Fruit fly (Drosophila melanogaster) whole organism, embryonic: ENCODE results near the gene CG11975.
A peak's percentile ranks its signal among the peaks of the same experiment; 100 is the strongest.

Experiments
- Ada2b ChIP-seq: fragments of 200-800 bp; sonication (Bioruptor generic); IDR thresholded peaks from 2 replicates; pipeline ENCODE4 v1.3.6; 2022; ENCODE audit warnings: missing biosample characterization, missing genetic modification characterization
- Blimp-1 ChIP-seq: fragments of 200-800 bp; sonication (Bioruptor generic); optimal IDR thresholded peaks from 3 replicates; lab custom pipeline; 2018; ENCODE audit warnings: missing biosample characterization, missing genetic modification characterization, mild to moderate bottlenecking, moderate library complexity, missing genetic modification reagents
- CG11723 ChIP-seq: fragments of 200-800 bp; sonication (Bioruptor generic); optimal IDR thresholded peaks from 2 replicates; lab custom pipeline; 2017; ENCODE audit warnings: missing biosample characterization, mild to moderate bottlenecking, missing genetic modification characterization
- CG13123 ChIP-seq: fragments of 200-800 bp; sonication (Bioruptor generic); optimal IDR thresholded peaks from 2 replicates; lab custom pipeline; 2016; ENCODE audit warnings: missing biosample characterization, missing genetic modification characterization
- CG15269 ChIP-seq: fragments of 200-800 bp; sonication (Bioruptor generic); optimal IDR thresholded peaks from 2 replicates; lab custom pipeline; 2018; ENCODE audit warnings: missing biosample characterization, mild to moderate bottlenecking, missing genetic modification characterization, moderate library complexity
- CG15601 ChIP-seq: fragments of 200-800 bp; sonication (Bioruptor generic); optimal IDR thresholded peaks from 3 replicates; lab custom pipeline; 2019; ENCODE audit warnings: missing biosample characterization, mild to moderate bottlenecking, missing genetic modification characterization, moderate library complexity
- CG1647 ChIP-seq: fragments of 200-800 bp; sonication (Bioruptor generic); optimal IDR thresholded peaks from 3 replicates; lab custom pipeline; 2016; ENCODE audit warnings: missing biosample characterization, missing genetic modification characterization
- CG16813 ChIP-seq: fragments of 200-800 bp; sonication (Bioruptor generic); IDR thresholded peaks from 3 replicates; pipeline ENCODE4 v1.3.6; 2022; ENCODE audit warnings: missing biosample characterization, missing genetic modification characterization; ENCODE audit not compliant: partially characterized antibody
- CG17361 ChIP-seq: fragments of 200-800 bp; sonication (Bioruptor generic); IDR thresholded peaks from 3 replicates; pipeline ENCODE4 v1.3.6; 2022; ENCODE audit warnings: missing biosample characterization, missing genetic modification characterization
- CG17568 ChIP-seq: fragments of 200-800 bp; sonication (Bioruptor generic); optimal IDR thresholded peaks from 2 replicates; lab custom pipeline; 2018; ENCODE audit warnings: missing biosample characterization, mild to moderate bottlenecking, missing genetic modification characterization, moderate library complexity
- CG1832 ChIP-seq: fragments of 200-800 bp; sonication (Bioruptor generic); optimal IDR thresholded peaks from 2 replicates; lab custom pipeline; 2017; ENCODE audit warnings: missing biosample characterization, mild to moderate bottlenecking, missing genetic modification characterization, inconsistent platforms
- CG34376 ChIP-seq: fragments of 200-800 bp; sonication (Bioruptor generic); optimal IDR thresholded peaks from 2 replicates; lab custom pipeline; 2018; ENCODE audit warnings: missing biosample characterization, mild to moderate bottlenecking, missing genetic modification characterization
- CG3838 ChIP-seq: fragments of 200-800 bp; sonication (Bioruptor generic); optimal IDR thresholded peaks from 3 replicates; lab custom pipeline; 2016; ENCODE audit warnings: missing biosample characterization, missing genetic modification characterization
- CG4282 ChIP-seq: fragments of 200-800 bp; sonication (Bioruptor generic); optimal IDR thresholded peaks from 2 replicates; lab custom pipeline; 2016; ENCODE audit warnings: missing biosample characterization, missing genetic modification characterization
- CG4617 ChIP-seq: fragments of 200-800 bp; sonication (Bioruptor generic); optimal IDR thresholded peaks from 3 replicates; lab custom pipeline; 2016; ENCODE audit warnings: missing biosample characterization, missing genetic modification characterization, borderline replicate concordance
- CG5245 ChIP-seq: fragments of 200-800 bp; sonication (Bioruptor generic); optimal IDR thresholded peaks from 3 replicates; lab custom pipeline; 2016; ENCODE audit warnings: missing biosample characterization, missing genetic modification characterization
- CG6791 ChIP-seq: fragments of 200-800 bp; sonication (Bioruptor generic); IDR thresholded peaks from 3 replicates; pipeline ENCODE4 v1.3.6; 2022; ENCODE audit warnings: missing biosample characterization, missing genetic modification characterization; ENCODE audit not compliant: partially characterized antibody
- CG7357 ChIP-seq: fragments of 200-800 bp; sonication (Bioruptor generic); IDR thresholded peaks from 3 replicates; pipeline ENCODE4 v1.3.6; 2022; ENCODE audit warnings: missing biosample characterization, missing genetic modification characterization
- CG9727 ChIP-seq: fragments of 200-800 bp; sonication (Bioruptor generic); optimal IDR thresholded peaks from 3 replicates; lab custom pipeline; 2017; ENCODE audit warnings: missing biosample characterization, mild to moderate bottlenecking, missing genetic modification characterization
- D ChIP-seq, 2 experiments: fragments of 200-800 bp in 1 of 2; fragments of >200 bp in 1 of 2; sonication (Bioruptor generic) in 1 of 2; optimal IDR thresholded peaks; 2 replicates in 1 of 2; 3 replicates in 1 of 2; lab custom pipeline; 2017; ENCODE audit warnings: mild to moderate bottlenecking in 1 of 2, missing biosample characterization in 1 of 2, missing genetic modification characterization in 1 of 2, missing genetic modification reagents in 1 of 2
- Dip2 ChIP-seq: fragments of 200-800 bp; sonication (Bioruptor generic); IDR thresholded peaks from 2 replicates; pipeline ENCODE4 v1.3.6; 2022; ENCODE audit warnings: missing biosample characterization, missing genetic modification characterization
- Doc2 ChIP-seq: fragments of 200-800 bp; sonication (Bioruptor generic); IDR thresholded peaks from 2 replicates; pipeline ENCODE4 v1.3.6; 2022; ENCODE audit warnings: missing biosample characterization, missing genetic modification characterization
- Doc3 ChIP-seq: fragments of 200-800 bp; sonication (Bioruptor generic); IDR thresholded peaks from 3 replicates; pipeline ENCODE4 v1.3.6; 2022; ENCODE audit warnings: missing biosample characterization, missing genetic modification characterization; ENCODE audit not compliant: partially characterized antibody
- Dp ChIP-seq: fragments of 200-800 bp; sonication (Bioruptor generic); optimal IDR thresholded peaks from 2 replicates; lab custom pipeline; 2018; ENCODE audit warnings: missing biosample characterization, mild to moderate bottlenecking, missing genetic modification characterization, moderate library complexity
- HLHmδ ChIP-seq: fragments of 200-800 bp; sonication (Bioruptor generic); optimal IDR thresholded peaks from 2 replicates; lab custom pipeline; 2018; ENCODE audit warnings: missing biosample characterization, mild to moderate bottlenecking, missing genetic modification characterization, moderate library complexity
- HmgZ ChIP-seq: fragments of 200-800 bp; sonication (Bioruptor generic); optimal IDR thresholded peaks from 2 replicates; lab custom pipeline; 2018; ENCODE audit warnings: missing biosample characterization, mild to moderate bottlenecking, missing genetic modification characterization
- Hr39 ChIP-seq: fragments of >200 bp; optimal IDR thresholded peaks from 2 replicates; lab custom pipeline; 2017
- Lim3 ChIP-seq: fragments of 200-800 bp; sonication (Bioruptor generic); IDR thresholded peaks from 2 replicates; pipeline ENCODE4 v1.3.6; 2022; ENCODE audit warnings: missing biosample characterization, missing genetic modification characterization
- Max ChIP-seq: fragments of 200-800 bp; sonication (Bioruptor generic); optimal IDR thresholded peaks from 2 replicates; lab custom pipeline; 2016; ENCODE audit warnings: missing biosample characterization, mild to moderate bottlenecking, missing genetic modification characterization
- Mrtf ChIP-seq: fragments of 200-800 bp; sonication (Bioruptor generic); IDR thresholded peaks from 3 replicates; pipeline ENCODE4 v1.3.6; 2022; ENCODE audit warnings: missing biosample characterization, missing genetic modification characterization
- Rx ChIP-seq: fragments of 200-800 bp; sonication (Bioruptor generic); IDR thresholded peaks from 2 replicates; pipeline ENCODE4 v1.3.6; 2022; ENCODE audit warnings: missing biosample characterization, missing genetic modification characterization
- Vsx1 ChIP-seq: fragments of 200-800 bp; sonication (Bioruptor generic); optimal IDR thresholded peaks from 2 replicates; lab custom pipeline; 2017; ENCODE audit warnings: missing biosample characterization, mild to moderate bottlenecking, missing genetic modification characterization, missing genetic modification reagents
- ab ChIP-seq: fragments of 200-800 bp; sonication (Bioruptor generic); optimal IDR thresholded peaks from 2 replicates; lab custom pipeline; 2016; ENCODE audit warnings: missing biosample characterization, missing genetic modification characterization
- chinmo ChIP-seq: fragments of 200-800 bp; sonication (Bioruptor generic); IDR thresholded peaks from 4 replicates; pipeline ENCODE4 v1.3.6; 2022; ENCODE audit warnings: missing biosample characterization, missing genetic modification characterization; ENCODE audit not compliant: partially characterized antibody
- dan ChIP-seq: fragments of 200-800 bp; sonication (Bioruptor generic); IDR thresholded peaks from 2 replicates; pipeline ENCODE4 v1.3.6; 2022; ENCODE audit warnings: missing biosample characterization, missing genetic modification characterization
- ewg ChIP-seq: fragments of 200-800 bp; sonication (Bioruptor generic); optimal IDR thresholded peaks from 3 replicates; lab custom pipeline; 2017; ENCODE audit warnings: mild to moderate bottlenecking, missing biosample characterization, missing genetic modification reagents, missing genetic modification characterization
- eyg ChIP-seq: fragments of 200-800 bp; sonication (Bioruptor generic); optimal IDR thresholded peaks from 3 replicates; lab custom pipeline; 2016; ENCODE audit warnings: missing biosample characterization, missing genetic modification characterization
- fu2 ChIP-seq: fragments of 200-800 bp; sonication (Bioruptor generic); optimal IDR thresholded peaks from 2 replicates; lab custom pipeline; 2016; ENCODE audit warnings: missing biosample characterization, missing genetic modification characterization
- gcm ChIP-seq: fragments of 200-800 bp; sonication (Bioruptor generic); optimal IDR thresholded peaks from 2 replicates; lab custom pipeline; 2019; ENCODE audit warnings: missing biosample characterization, mild to moderate bottlenecking, missing genetic modification characterization, moderate library complexity
- jing ChIP-seq: fragments of 200-800 bp; sonication (Bioruptor generic); optimal IDR thresholded peaks from 2 replicates; lab custom pipeline; 2018; ENCODE audit warnings: missing biosample characterization, mild to moderate bottlenecking, missing genetic modification characterization
- pan ChIP-seq, 4 experiments: fragments of >200 bp in 3 of 4; fragments of 200-800 bp in 1 of 4; sonication (Bioruptor generic) in 1 of 4; optimal IDR thresholded peaks in 3 of 4; IDR thresholded peaks in 1 of 4; 2 replicates each; pipeline versions ENCODE4 v1.3.6 to Lab custom; 2017 to 2022; ENCODE audit warnings: missing biosample characterization in 2 of 4, missing genetic modification characterization in 2 of 4, mixed read lengths in 1 of 4
- prd ChIP-seq, 3 experiments: fragments of >200 bp in 2 of 3; fragments of 200-800 bp in 1 of 3; sonication (Bioruptor generic) in 1 of 3; optimal IDR thresholded peaks in 2 of 3; IDR thresholded peaks in 1 of 3; 2 replicates in 2 of 3; 3 replicates in 1 of 3; pipeline versions ENCODE4 v1.3.6 to Lab custom; 2017 to 2022; ENCODE audit warnings: missing biosample characterization in 1 of 3, missing genetic modification characterization in 1 of 3
- pros ChIP-seq: fragments of 200-800 bp; sonication (Bioruptor generic); optimal IDR thresholded peaks from 3 replicates; lab custom pipeline; 2019; ENCODE audit warnings: missing biosample characterization, mild to moderate bottlenecking, missing genetic modification characterization, moderate library complexity
- seq ChIP-seq: fragments of 200-800 bp; sonication (Bioruptor generic); IDR thresholded peaks from 2 replicates; pipeline ENCODE4 v1.3.6; 2022; ENCODE audit warnings: missing biosample characterization, missing genetic modification characterization
- so ChIP-seq: fragments of 200-800 bp; sonication (Bioruptor generic); IDR thresholded peaks from 3 replicates; pipeline ENCODE4 v1.3.6; 2022; ENCODE audit warnings: missing biosample characterization, missing genetic modification characterization
- stc ChIP-seq: fragments of 200-800 bp; sonication (Bioruptor generic); IDR thresholded peaks from 2 replicates; pipeline ENCODE4 v1.3.6; 2022; ENCODE audit warnings: missing biosample characterization, missing genetic modification characterization
- ttk ChIP-seq: fragments of 200-800 bp; sonication (Bioruptor generic); IDR thresholded peaks from 2 replicates; pipeline ENCODE4 v2.1.2; 2022; ENCODE audit warnings: missing biosample characterization, missing genetic modification characterization
- tup ChIP-seq: fragments of 200-800 bp; sonication (Bioruptor generic); optimal IDR thresholded peaks from 2 replicates; lab custom pipeline; 2016; ENCODE audit warnings: missing biosample characterization, mild to moderate bottlenecking, missing genetic modification characterization, moderate library complexity
- vfl ChIP-seq: fragments of 200-800 bp; sonication (Bioruptor generic); optimal IDR thresholded peaks from 2 replicates; lab custom pipeline; 2016; ENCODE audit warnings: missing biosample characterization, missing genetic modification characterization

CG11975 gene

DNA sequence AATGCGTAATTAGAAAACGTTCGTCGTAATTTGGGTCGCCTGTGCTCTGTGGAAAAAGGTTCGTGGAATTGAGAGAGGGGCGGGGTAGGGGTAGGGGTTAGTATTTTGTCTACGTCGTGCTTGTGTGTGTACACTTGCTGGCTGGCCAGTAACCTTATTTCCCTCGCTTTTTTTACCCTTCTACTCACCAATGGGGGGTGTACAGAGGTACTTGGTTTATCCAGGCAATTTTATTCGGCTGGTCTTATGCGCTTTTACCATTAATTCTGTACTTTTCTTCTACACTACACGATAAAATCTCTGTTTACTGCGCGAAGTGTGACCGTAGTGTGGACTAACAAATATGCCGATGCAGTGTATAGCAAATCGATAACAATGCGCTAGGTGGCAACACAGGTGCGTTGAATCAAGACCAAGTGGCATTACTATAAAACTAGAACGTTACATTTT, 26.7 kb downstream of the CG11975 start, which contains the start of gene tgo (continued):
- 0 out of 4 replicates have a peak, but pooled peaks have one; percentile 67 for TF ChIP-seq chinmo (GFP tag; lab: Robert Waterston, UW)
- peak; percentile 62 for TF ChIP-seq CG34376 (GFP tag; lab: Kevin White, UChicago)
- TF ChIP-seq seq (GFP tag; lab: Robert Waterston, UW) = no peak
- TF ChIP-seq so (GFP tag; lab: Robert Waterston, UW) = no peak
- no peak for TF ChIP-seq Max
- TF ChIP-seq ttk = no peak
- no peak for TF ChIP-seq CG1647 (GFP tag; lab: Kevin White, UChicago)
- no peak for TF ChIP-seq eyg (GFP tag; lab: Kevin White, UChicago)
- no peak for TF ChIP-seq CG13123 (GFP tag; lab: Kevin White, UChicago)
- peak; percentile 11; the same call in 1 of the 3 replicates for TF ChIP-seq CG16813
- TF ChIP-seq Rx = no peak
- TF ChIP-seq gcm = peak; percentile 36
- TF ChIP-seq D (optimal IDR thresholded peaks at IDR 0.05; lab: Kevin White, UChicago) = no peak
- no peak for TF ChIP-seq D (GFP tag; optimal IDR thresholded peaks at IDR 0.05; lab: Kevin White, UChicago)
- TF ChIP-seq Blimp-1 (GFP tag; lab: Kevin White, UChicago) = no peak
- 0 out of 3 replicates have a peak, but pooled peaks have one; percentile 55 for TF ChIP-seq CG6791 (GFP tag; lab: Robert Waterston, UW)
- no peak for TF ChIP-seq CG7357 (GFP tag; lab: Robert Waterston, UW)
- peak; percentile 61 for TF ChIP-seq Dp (GFP tag; lab: Kevin White, UChicago)
- TF ChIP-seq CG9727 (GFP tag; lab: Kevin White, UChicago) = peak; percentile 9
- no peak for TF ChIP-seq ab (GFP tag; lab: Kevin White, UChicago)
- no peak for TF ChIP-seq Ada2b
- TF ChIP-seq Hr39 (lab: Kevin White, UChicago) = no peak
- no peak for TF ChIP-seq Vsx1 (GFP tag; lab: Kevin White, UChicago)
- TF ChIP-seq HLHmδ (GFP tag; lab: Kevin White, UChicago) = no peak
- TF ChIP-seq pan (optimal IDR thresholded peaks at IDR 0.05; lab: Kevin White, UChicago) = no peak
- TF ChIP-seq pan (GFP tag; optimal IDR thresholded peaks at IDR 0.05 in 1 of 2, IDR thresholded peaks at IDR 0.05 in 1 of 2) = no peak
- peak; percentile 85 for TF ChIP-seq HmgZ (tag; lab: Kevin White, UChicago)
- TF ChIP-seq CG11723 (GFP tag; lab: Kevin White, UChicago) = no peak
- TF ChIP-seq pros (GFP tag; lab: Kevin White, UChicago) = no peak
- no peak for TF ChIP-seq Mrtf (GFP tag; lab: Robert Waterston, UW)
- no peak for TF ChIP-seq CG17361 (GFP tag; lab: Robert Waterston, UW)
- TF ChIP-seq CG1832 (GFP tag; lab: Kevin White, UChicago) = no peak
- no peak for TF ChIP-seq dan
- TF ChIP-seq stc (GFP tag; lab: Robert Waterston, UW) = no peak
- TF ChIP-seq CG15601 (tag; lab: Kevin White, UChicago) = peak; percentile 33
- TF ChIP-seq Dip2 (GFP tag; lab: Robert Waterston, UW) = no peak
- TF ChIP-seq fu2 (GFP tag; lab: Kevin White, UChicago) = no peak
- no peak for TF ChIP-seq prd (optimal IDR thresholded peaks at IDR 0.05; lab: Kevin White, UChicago)
- no peak for TF ChIP-seq prd (GFP tag; IDR thresholded peaks at IDR 0.05; lab: Robert Waterston, UW)
- TF ChIP-seq tup (GFP tag; lab: Kevin White, UChicago) = no peak
- TF ChIP-seq ewg (GFP tag; lab: Kevin White, UChicago) = no peak
- no peak for TF ChIP-seq Lim3 (GFP tag; lab: Robert Waterston, UW)
- no peak for TF ChIP-seq jing
- no peak for TF ChIP-seq vfl (GFP tag; lab: Kevin White, UChicago)
- TF ChIP-seq CG15269 (tag; lab: Kevin White, UChicago) = no peak
- TF ChIP-seq CG4617 (GFP tag; lab: Kevin White, UChicago) = peak; percentile 97
- no peak for TF ChIP-seq Doc2 (GFP tag; lab: Robert Waterston, UW)
- no peak for TF ChIP-seq CG4282 (GFP tag; lab: Kevin White, UChicago)
- no peak for TF ChIP-seq CG17568 (GFP tag; lab: Kevin White, UChicago)
- no peak for TF ChIP-seq CG3838
- no peak for TF ChIP-seq Doc3 (GFP tag; lab: Robert Waterston, UW)
- TF ChIP-seq CG5245 (GFP tag; lab: Kevin White, UChicago) = no peak
